Worm (Caenorhabditis elegans) whole organism, L4 larva: ENCODE data around the gene F59B2.12.
A peak's percentile ranks its signal among the peaks of the same experiment; 100 is the strongest.

ENCODE experiments used
- F10B5.3 ChIP-seq: sonication (generic microtip); optimal IDR thresholded peaks from 2 replicates; lab custom pipeline; 2016; ENCODE audit warnings: mild to moderate bottlenecking, missing genetic modification characterization, missing compliant biosample characterization
- F26F4.8 ChIP-seq: fragments of 200-800 bp; sonication (Bioruptor generic); conservative IDR thresholded peaks from 2 replicates; pipeline ENCODE4 v1.3.6; 2022; ENCODE audit warnings: missing genetic modification characterization, missing compliant biosample characterization
- F49E8.2 ChIP-seq: sonication (generic microtip); optimal IDR thresholded peaks from 2 replicates; lab custom pipeline; 2016; ENCODE audit warnings: missing compliant biosample characterization, mild to moderate bottlenecking, missing genetic modification characterization, borderline replicate concordance
- R02D3.7 ChIP-seq: fragments of 150-350 bp; sonication (generic microtip); optimal IDR thresholded peaks from 3 replicates; lab custom pipeline; 2014; ENCODE audit warnings: missing biosample characterization, missing genetic modification characterization
- T26A8.4 ChIP-seq: fragments of 200-800 bp; sonication (Bioruptor generic); IDR thresholded peaks from 2 replicates; pipeline ENCODE4 v1.3.6; 2022; ENCODE audit warnings: missing genetic modification characterization, missing compliant biosample characterization
- Y105C5A.15 ChIP-seq: fragments of 200-800 bp; sonication (Bioruptor generic); IDR thresholded peaks from 2 replicates; pipeline ENCODE4 v1.3.6; 2022; ENCODE audit warnings: missing genetic modification characterization, missing compliant biosample characterization
- ZK546.5 ChIP-seq, 2 experiments: sonication (generic microtip); optimal IDR thresholded peaks; 2 replicates each; lab custom pipeline; 2017; ENCODE audit warnings: missing biosample characterization in 2 of 2, missing genetic modification characterization in 2 of 2
- aly-2 ChIP-seq: sonication (generic microtip); optimal IDR thresholded peaks from 2 replicates; lab custom pipeline; 2018; ENCODE audit warnings: missing biosample characterization, missing genetic modification characterization
- ama-1 ChIP-seq: fragments of 150-350 bp; optimal IDR thresholded peaks from 2 replicates; lab custom pipeline; 2014; ENCODE audit warnings: inconsistent platforms, mixed read lengths
- ceh-32 ChIP-seq: sonication (generic microtip); optimal IDR thresholded peaks from 2 replicates; lab custom pipeline; 2016; ENCODE audit warnings: mild to moderate bottlenecking, missing genetic modification characterization, missing compliant biosample characterization; ENCODE audit not compliant: poor library complexity
- ceh-82 ChIP-seq: sonication (generic microtip); optimal IDR thresholded peaks from 2 replicates; lab custom pipeline; 2017; ENCODE audit warnings: missing biosample characterization, missing genetic modification characterization
- cey-2 ChIP-seq: sonication (generic microtip); optimal IDR thresholded peaks from 3 replicates; lab custom pipeline; 2017; ENCODE audit warnings: missing genetic modification characterization, mild to moderate bottlenecking, missing compliant biosample characterization, antibody characterized with exemption, borderline replicate concordance; ENCODE audit not compliant: insufficient read depth
- daf-12 ChIP-seq: fragments of 150-350 bp; optimal IDR thresholded peaks from 2 replicates; lab custom pipeline; 2014; ENCODE audit warnings: missing biosample characterization, missing genetic modification reagents, missing genetic modification characterization
- daf-16 ChIP-seq, 3 experiments: sonication (generic microtip); optimal IDR thresholded peaks; 2 replicates each; lab custom pipeline; 2016 to 2017; ENCODE audit warnings: missing genetic modification characterization in 3 of 3, missing genetic modification reagents in 3 of 3, mild to moderate bottlenecking in 2 of 3, missing compliant biosample characterization in 2 of 3, missing biosample characterization in 1 of 3, moderate library complexity in 1 of 3
- dmd-6 ChIP-seq: fragments of 200-800 bp; sonication (Bioruptor generic); IDR thresholded peaks from 2 replicates; pipeline ENCODE4 v1.3.6; 2022; ENCODE audit warnings: missing genetic modification reagents, missing genetic modification characterization, missing compliant biosample characterization
- dmd-8 ChIP-seq: fragments of 200-800 bp; sonication (Bioruptor generic); IDR thresholded peaks from 2 replicates; pipeline ENCODE4 v1.3.6; 2022; ENCODE audit warnings: missing genetic modification characterization, missing compliant biosample characterization
- egl-27 ChIP-seq: sonication (generic microtip); optimal IDR thresholded peaks from 3 replicates; lab custom pipeline; 2017; ENCODE audit warnings: missing biosample characterization, missing genetic modification reagents, missing genetic modification characterization
- hlh-11 ChIP-seq: fragments of 200-800 bp; sonication (Bioruptor generic); optimal IDR thresholded peaks from 2 replicates; lab custom pipeline; 2018; ENCODE audit warnings: mild to moderate bottlenecking, missing genetic modification characterization, missing compliant biosample characterization
- lin-1 ChIP-seq: fragments of 200-800 bp; sonication (Bioruptor generic); IDR thresholded peaks from 2 replicates; pipeline ENCODE4 v1.3.6; 2022; ENCODE audit warnings: missing genetic modification reagents, missing genetic modification characterization, missing compliant biosample characterization
- lin-13 ChIP-seq: fragments of 150-350 bp; optimal IDR thresholded peaks from 2 replicates; lab custom pipeline; 2014; ENCODE audit warnings: missing biosample characterization, missing genetic modification reagents, missing genetic modification characterization
- lin-15B ChIP-seq: fragments of 150-350 bp; sonication (generic microtip); optimal IDR thresholded peaks from 3 replicates; lab custom pipeline; 2014; ENCODE audit warnings: missing biosample characterization, missing genetic modification characterization
- lin-29 ChIP-seq: fragments of 200-800 bp; sonication (Bioruptor generic); IDR thresholded peaks from 2 replicates; pipeline ENCODE4 v1.3.6; 2022; ENCODE audit warnings: missing genetic modification reagents, missing genetic modification characterization, missing compliant biosample characterization
- lin-38 ChIP-seq: fragments of 200-800 bp; sonication (Bioruptor generic); IDR thresholded peaks from 2 replicates; pipeline ENCODE4 v1.3.6; 2022; ENCODE audit warnings: missing genetic modification reagents, missing genetic modification characterization, missing compliant biosample characterization
- madf-5 ChIP-seq, 2 experiments: fragments of 200-800 bp; sonication (Bioruptor generic); IDR thresholded peaks; 2 replicates each; pipeline ENCODE4 v1.3.6; 2022; ENCODE audit warnings: missing compliant biosample characterization in 2 of 2, missing genetic modification characterization in 2 of 2
- mes-2 ChIP-seq: sonication (generic microtip); optimal IDR thresholded peaks from 2 replicates; lab custom pipeline; 2016; ENCODE audit warnings: missing genotype, mild to moderate bottlenecking, missing genetic modification characterization, missing compliant biosample characterization; ENCODE audit not compliant: poor library complexity, severe bottlenecking
- mxl-2 ChIP-seq: fragments of 200-800 bp; sonication (Bioruptor generic); conservative IDR thresholded peaks from 2 replicates; pipeline ENCODE4 v1.3.6; 2022; ENCODE audit warnings: missing genetic modification reagents, missing genetic modification characterization, missing compliant biosample characterization
- mxl-3 ChIP-seq: fragments of 200-800 bp; sonication (Bioruptor generic); optimal IDR thresholded peaks from 2 replicates; lab custom pipeline; 2018; ENCODE audit warnings: mild to moderate bottlenecking, missing genetic modification characterization, missing compliant biosample characterization
- nhr-10 ChIP-seq: fragments of 150-350 bp; optimal IDR thresholded peaks from 2 replicates; lab custom pipeline; 2014; ENCODE audit warnings: missing biosample characterization, missing genetic modification characterization
- nhr-102 ChIP-seq: sonication (generic microtip); optimal IDR thresholded peaks from 2 replicates; lab custom pipeline; 2016; ENCODE audit warnings: mild to moderate bottlenecking, missing genetic modification characterization, moderate library complexity, missing compliant biosample characterization
- nhr-111 ChIP-seq: fragments of 200-800 bp; sonication (Bioruptor generic); optimal IDR thresholded peaks from 2 replicates; lab custom pipeline; 2018; ENCODE audit warnings: mild to moderate bottlenecking, missing genetic modification characterization, missing compliant biosample characterization
- nhr-25 ChIP-seq: sonication (generic microtip); optimal IDR thresholded peaks from 2 replicates; lab custom pipeline; 2017; ENCODE audit warnings: missing genetic modification characterization, mild to moderate bottlenecking, missing compliant biosample characterization, antibody characterized with exemption, moderate library complexity, borderline replicate concordance; ENCODE audit not compliant: insufficient read depth
- nhr-28 ChIP-seq: fragments of 150-350 bp; optimal IDR thresholded peaks from 2 replicates; lab custom pipeline; 2014; ENCODE audit warnings: missing biosample characterization, missing genetic modification characterization
- nhr-41 ChIP-seq: fragments of 200-800 bp; sonication (Bioruptor generic); IDR thresholded peaks from 2 replicates; pipeline ENCODE4 v1.3.6; 2022; ENCODE audit warnings: missing genetic modification reagents, missing genetic modification characterization, missing compliant biosample characterization
- nhr-42 ChIP-seq: fragments of 200-800 bp; sonication (Bioruptor generic); IDR thresholded peaks from 2 replicates; pipeline ENCODE4 v1.3.6; 2022; ENCODE audit warnings: missing genetic modification characterization, missing compliant biosample characterization
- nhr-48 ChIP-seq: sonication (generic microtip); optimal IDR thresholded peaks from 2 replicates; lab custom pipeline; 2016; ENCODE audit warnings: mild to moderate bottlenecking, missing genetic modification characterization, missing compliant biosample characterization
- pqm-1 ChIP-seq: sonication (generic microtip); optimal IDR thresholded peaks from 2 replicates; lab custom pipeline; 2017; ENCODE audit warnings: missing biosample characterization, missing genetic modification characterization
- rbr-2 ChIP-seq: sonication (generic microtip); optimal IDR thresholded peaks from 2 replicates; lab custom pipeline; 2016; ENCODE audit warnings: missing genotype, missing genetic modification characterization, missing compliant biosample characterization
- saeg-2 ChIP-seq: fragments of 200-800 bp; sonication (Bioruptor generic); IDR thresholded peaks from 2 replicates; pipeline ENCODE4 v1.3.6; 2022; ENCODE audit warnings: missing genetic modification reagents, missing genetic modification characterization, missing compliant biosample characterization
- skn-1 ChIP-seq: fragments of 150-350 bp; optimal IDR thresholded peaks from 2 replicates; lab custom pipeline; 2014; ENCODE audit warnings: missing biosample characterization, missing genetic modification characterization
- snpc-1.2 ChIP-seq: fragments of 200-800 bp; sonication (Bioruptor generic); IDR thresholded peaks from 2 replicates; pipeline ENCODE4 v1.3.6; 2022; ENCODE audit warnings: missing genetic modification reagents, missing genetic modification characterization, missing compliant biosample characterization
- snpc-4 ChIP-seq: fragments of 150-350 bp; optimal IDR thresholded peaks from 2 replicates; lab custom pipeline; 2014; ENCODE audit warnings: missing biosample characterization, missing genetic modification characterization
- tag-97 ChIP-seq: fragments of 200-800 bp; sonication (Bioruptor generic); IDR thresholded peaks from 2 replicates; pipeline ENCODE4 v1.3.6; 2022; ENCODE audit warnings: missing genetic modification characterization, missing compliant biosample characterization
- tra-1 ChIP-seq: fragments of 200-800 bp; sonication (Bioruptor generic); IDR thresholded peaks from 2 replicates; pipeline ENCODE4 v1.3.6; 2022; ENCODE audit warnings: missing genetic modification reagents, missing genetic modification characterization, missing compliant biosample characterization
- unc-62 ChIP-seq, 3 experiments: fragments of 150-350 bp in 1 of 3; sonication (generic microtip); optimal IDR thresholded peaks in 2 of 3; peaks in 1 of 3; 1 replicate in 1 of 3; 2 replicates in 2 of 3; lab custom pipeline; 2014 to 2017; ENCODE audit warnings: missing biosample characterization in 3 of 3, missing genetic modification characterization in 3 of 3, missing genetic modification reagents in 3 of 3, missing genotype in 1 of 3
- zag-1 ChIP-seq: fragments of 150-350 bp; optimal IDR thresholded peaks from 2 replicates; lab custom pipeline; 2014; ENCODE audit warnings: missing biosample characterization, missing genetic modification characterization
- zfp-3 ChIP-seq: fragments of 200-800 bp; sonication (Bioruptor generic); conservative IDR thresholded peaks from 2 replicates; pipeline ENCODE4 v1.3.6; 2022; ENCODE audit warnings: missing genetic modification reagents, missing genetic modification characterization, missing compliant biosample characterization
- ztf-7 ChIP-seq: fragments of 150-350 bp; optimal IDR thresholded peaks from 2 replicates; lab custom pipeline; 2014; ENCODE audit warnings: missing biosample characterization, missing genetic modification characterization

Gene F59B2.12

DNA sequence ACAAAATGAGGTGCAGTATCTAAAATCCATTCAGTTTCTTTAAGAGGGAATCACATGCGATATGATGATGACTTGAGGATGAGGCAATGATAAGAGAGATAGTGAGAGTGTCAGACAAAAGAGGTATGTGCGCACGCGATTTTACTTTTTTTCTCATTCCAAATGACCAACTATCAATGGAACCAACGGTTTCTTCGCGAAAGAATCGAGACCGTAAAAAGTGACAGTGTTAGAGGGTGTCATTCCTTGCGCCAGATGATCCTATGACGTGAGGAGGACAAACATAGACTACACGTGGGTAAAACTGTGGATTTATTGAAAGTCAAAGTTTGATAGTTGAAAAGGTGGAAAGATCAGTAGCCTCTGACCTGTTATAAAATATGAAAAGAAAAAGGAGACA lies 33.6 kb upstream of the F59B2.12 start (continued):
- TF ChIP-seq tra-1 (0 out of 2 replicates have a peak, but pooled peaks have one; percentile 39), skn-1 (tag; lab: Kevin White, UChicago) (no peak), saeg-2 (GFP tag; lab: Robert Waterston, UW) (no peak), lin-15B (tag; lab: Kevin White, UChicago) (no peak), daf-12 (tag; lab: Kevin White, UChicago) (no peak), zag-1 (tag; lab: Kevin White, UChicago) (no peak), rbr-2 (tag; lab: Kevin White, UChicago) (no peak), lin-13 (GFP tag; lab: Kevin White, UChicago) (no peak), nhr-48 (tag; lab: Kevin White, UChicago) (peak; percentile 27), nhr-10 (tag; lab: Kevin White, UChicago) (peak; percentile 6), ZK546.5 (tag; optimal IDR thresholded peaks at IDR 0.05; lab: Kevin White, UChicago) (no peak), mxl-3 (GFP tag; lab: Kevin White, UChicago) (peak; percentile 63), F49E8.2 (tag; lab: Kevin White, UChicago) (no peak), ztf-7 (tag; lab: Kevin White, UChicago) (peak; percentile 7), egl-27 (tag; lab: Kevin White, UChicago) (no peak), lin-38 (GFP tag; lab: Robert Waterston, UW) (no peak), ceh-32 (tag; lab: Kevin White, UChicago) (no peak), nhr-41 (GFP tag; lab: Robert Waterston, UW) (no peak), aly-2 (tag; lab: Kevin White, UChicago) (no peak), mxl-2 (no peak), nhr-111 (GFP tag; lab: Kevin White, UChicago) (no peak)

DNA sequence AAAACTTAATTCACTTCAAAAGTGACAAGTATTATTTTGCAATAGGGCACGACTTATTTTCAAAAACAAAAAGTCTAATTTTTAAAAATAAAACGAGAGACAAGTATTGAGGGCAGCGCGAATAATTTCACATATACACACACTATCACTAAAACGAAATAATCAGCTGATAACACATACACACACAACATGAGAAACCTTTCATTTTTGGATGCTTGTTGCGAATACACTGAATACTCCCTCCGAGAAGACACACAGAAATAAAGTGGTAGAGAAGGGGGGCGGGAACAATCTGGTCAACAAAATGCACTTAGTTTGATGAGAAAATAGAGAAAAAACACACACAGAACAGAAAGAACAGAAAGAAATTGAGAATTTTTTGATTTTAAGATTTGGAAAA lies 33.0 kb upstream of the F59B2.12 start:
- peak; percentile 72 for TF ChIP-seq pqm-1
- no peak for TF ChIP-seq hlh-11
- no peak for TF ChIP-seq daf-16 (GFP tag; optimal IDR thresholded peaks at IDR 0.05; lab: Kevin White, UChicago)
- TF ChIP-seq daf-16 (tag; optimal IDR thresholded peaks at IDR 0.05; lab: Kevin White, UChicago), result peak; percentile 69
- TF ChIP-seq madf-5 (GFP tag; IDR thresholded peaks at IDR 0.05; lab: Robert Waterston, UW), result no peak
- TF ChIP-seq R02D3.7 (tag; lab: Kevin White, UChicago), result no peak
- no peak for TF ChIP-seq nhr-41 (GFP tag; lab: Robert Waterston, UW)
- TF ChIP-seq skn-1 (tag; lab: Kevin White, UChicago), result no peak
- peak; percentile 16; the same call in 1 of the 2 replicates for TF ChIP-seq dmd-6
- TF ChIP-seq nhr-42 (GFP tag; lab: Robert Waterston, UW), result no peak
- TF ChIP-seq Y105C5A.15 (GFP tag; lab: Robert Waterston, UW), result no peak
- TF ChIP-seq tag-97 (GFP tag; lab: Robert Waterston, UW), result no peak
- no peak for TF ChIP-seq snpc-1.2 (GFP tag; lab: Robert Waterston, UW)
- TF ChIP-seq nhr-111 (GFP tag; lab: Kevin White, UChicago), result no peak
- no peak for TF ChIP-seq egl-27 (tag; lab: Kevin White, UChicago)
- no peak for TF ChIP-seq lin-38 (GFP tag; lab: Robert Waterston, UW)
- no peak for TF ChIP-seq ceh-82 (tag; lab: Kevin White, UChicago)
- no peak for TF ChIP-seq saeg-2 (GFP tag; lab: Robert Waterston, UW)
- TF ChIP-seq F10B5.3, result no peak
- no peak for TF ChIP-seq cey-2 (tag; lab: Kevin White, UChicago)
- TF ChIP-seq nhr-28 (tag; lab: Kevin White, UChicago), result peak; percentile 48
- TF ChIP-seq mes-2 (tag; lab: Kevin White, UChicago), result peak; percentile 30
- TF ChIP-seq T26A8.4, result no peak
- TF ChIP-seq F26F4.8 (GFP tag; lab: Robert Waterston, UW), result no peak
- no peak for TF ChIP-seq zfp-3 (GFP tag; lab: Robert Waterston, UW)
- TF ChIP-seq snpc-4, result no peak
- no peak for TF ChIP-seq dmd-8 (GFP tag; lab: Robert Waterston, UW)
- TF ChIP-seq mxl-3 (GFP tag; lab: Kevin White, UChicago), result no peak
- peak; percentile 17; the same call in 1 of the 2 replicates for TF ChIP-seq lin-1 (GFP tag; lab: Robert Waterston, UW)
- no peak for TF ChIP-seq lin-29 (GFP tag; lab: Robert Waterston, UW)
- TF ChIP-seq nhr-102 (tag; lab: Kevin White, UChicago), result no peak
- TF ChIP-seq ama-1 (lab: Kevin White, UChicago), result no peak
- no peak for TF ChIP-seq zag-1 (tag; lab: Kevin White, UChicago)
- TF ChIP-seq F49E8.2 (tag; lab: Kevin White, UChicago), result no peak
- no peak for TF ChIP-seq unc-62 (GFP tag; optimal IDR thresholded peaks at IDR 0.05 in 1 of 2; lab: Kevin White, UChicago)
- TF ChIP-seq unc-62 (tag; optimal IDR thresholded peaks at IDR 0.05; lab: Kevin White, UChicago), result no peak
- no peak for TF ChIP-seq nhr-25 (tag; lab: Kevin White, UChicago)
